Worm (Caenorhabditis elegans) whole organism, dauer: Measurements from ENCODE around the gene cul-3.

Source experiments
- unc-62 ChIP-seq: sonication (generic microtip); optimal IDR thresholded peaks from 2 replicates; lab custom pipeline; 2017; ENCODE audit warnings: missing biosample characterization, missing genetic modification reagents, missing genetic modification characterization

The cul-3 gene

DNA sequence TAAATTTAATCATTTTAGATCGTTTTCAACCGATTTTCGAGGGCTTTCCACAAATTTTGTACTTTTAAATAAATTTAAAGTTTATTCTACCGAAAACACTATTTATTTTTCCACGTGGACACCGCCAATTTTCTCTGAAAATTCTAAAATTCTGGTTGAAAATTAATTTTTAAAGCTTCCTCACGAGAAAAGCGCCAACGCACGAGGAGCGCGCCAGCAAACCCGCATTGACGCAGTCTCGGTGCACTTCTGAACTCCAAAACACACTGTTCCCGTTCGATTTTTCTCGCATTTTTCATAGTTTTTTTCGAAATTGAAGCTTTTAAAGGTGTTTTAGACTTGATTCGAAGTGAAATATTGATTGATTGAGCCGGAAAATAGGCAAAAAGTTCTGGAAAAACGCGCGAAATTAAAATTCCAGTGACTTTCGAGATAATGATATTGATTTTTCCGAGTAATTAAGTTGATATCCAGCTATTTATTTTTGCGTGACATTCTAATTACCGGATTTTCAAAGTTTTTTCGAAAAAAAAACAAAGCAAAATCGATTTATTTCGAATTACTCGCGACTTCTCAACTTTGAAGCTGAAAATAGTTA, at the start of gene cul-3:
TSS of gene cul-3 (plus strand) at position 548 of the 598 bp plus-strand sequence.
- no peak for TF ChIP-seq unc-62 (GFP tag; lab: Kevin White, UChicago)

DNA sequence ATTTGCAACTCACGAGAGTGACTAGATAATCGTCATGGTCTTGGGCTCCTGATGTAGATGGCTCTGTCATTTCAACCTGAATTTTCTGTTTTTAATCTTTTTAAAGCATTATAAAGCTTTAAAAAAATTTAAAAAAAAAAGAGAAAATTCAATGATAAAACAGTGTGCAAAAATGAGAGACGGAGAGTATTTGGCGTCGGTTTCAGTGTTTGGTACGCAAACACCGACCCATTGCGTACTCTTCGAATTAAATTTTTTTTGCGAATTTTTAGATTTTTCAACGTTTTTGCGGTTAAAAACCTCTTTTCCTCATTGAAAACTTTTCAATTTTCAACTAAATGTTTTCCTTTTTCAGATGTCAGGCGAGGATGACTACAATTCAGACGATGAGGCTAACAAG, 49.3 kb upstream of the cul-3 start, which contains the start of the genes W03F9.2 and sftb-2:
TSS of gene W03F9.2 (minus strand) at position 153 of the 400 bp plus-strand sequence.
TSS of gene sftb-2 (plus strand) at position 356 of the 400 bp plus-strand sequence.
- no peak for TF ChIP-seq unc-62 (GFP tag; lab: Kevin White, UChicago)

DNA sequence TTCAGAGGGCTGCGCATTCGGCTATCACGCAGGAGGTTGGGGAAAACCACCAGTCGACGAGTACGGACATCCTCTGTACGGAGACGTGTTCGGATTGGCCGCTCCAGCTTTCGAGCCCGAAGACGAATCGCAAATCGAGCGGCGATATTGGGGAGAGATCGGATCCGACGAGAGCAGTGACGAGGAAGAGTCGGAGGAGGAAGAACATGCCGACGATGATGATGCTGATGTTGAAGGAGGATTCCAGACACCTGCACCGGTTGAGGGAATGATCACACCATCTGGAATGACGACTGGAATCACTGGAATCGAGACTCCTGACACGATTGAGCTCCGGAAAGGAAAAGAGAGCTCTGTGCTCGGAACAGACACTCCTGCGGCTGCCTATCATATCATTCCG, 47.0 kb upstream of the cul-3 start:
- no peak for TF ChIP-seq unc-62 (GFP tag; lab: Kevin White, UChicago)

DNA sequence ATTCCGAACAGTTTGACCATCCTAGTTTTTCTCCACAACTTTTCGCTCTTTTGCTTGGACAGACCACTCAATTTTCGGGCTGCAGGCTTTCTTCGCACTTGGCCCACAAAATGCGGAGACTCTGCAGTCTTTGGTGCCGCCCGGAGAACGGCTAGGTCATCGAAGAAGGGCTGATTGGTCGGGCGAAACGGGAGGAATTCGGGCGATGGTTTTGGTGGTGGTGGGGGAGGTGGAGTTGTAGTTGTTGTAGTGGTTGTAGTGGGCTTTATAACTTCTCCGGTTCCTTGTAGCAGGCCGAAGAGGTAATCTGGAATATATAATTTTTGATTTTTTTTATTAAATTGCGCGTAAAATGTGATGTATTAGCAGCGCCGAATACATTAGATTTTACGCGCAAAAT, 39.5 kb upstream of the cul-3 start:
- no peak for TF ChIP-seq unc-62 (GFP tag; lab: Kevin White, UChicago)

DNA sequence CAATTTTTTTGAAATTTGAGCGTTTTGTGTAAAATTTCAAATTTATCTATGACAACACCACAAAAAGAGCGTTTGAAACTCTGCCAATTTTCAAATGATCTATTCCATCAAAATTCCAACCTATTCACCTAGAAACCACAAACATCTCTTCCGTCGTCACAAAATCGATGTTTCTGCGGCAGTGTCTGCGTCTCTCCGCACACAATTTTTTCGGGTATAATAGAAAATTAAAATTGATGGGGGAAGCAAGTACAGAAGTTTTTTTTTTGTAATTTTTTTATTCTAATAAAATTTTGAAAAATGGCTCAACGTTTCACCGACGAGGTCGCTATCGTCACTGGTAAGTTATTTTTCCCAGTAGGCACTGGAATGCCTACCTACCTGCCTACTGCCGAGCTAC, 38.6 kb upstream of the cul-3 start, which contains the start of gene W03F9.9:
TSS of gene W03F9.9 (plus strand) at position 301 of the 400 bp plus-strand sequence.
- no peak for TF ChIP-seq unc-62 (GFP tag; lab: Kevin White, UChicago)

DNA sequence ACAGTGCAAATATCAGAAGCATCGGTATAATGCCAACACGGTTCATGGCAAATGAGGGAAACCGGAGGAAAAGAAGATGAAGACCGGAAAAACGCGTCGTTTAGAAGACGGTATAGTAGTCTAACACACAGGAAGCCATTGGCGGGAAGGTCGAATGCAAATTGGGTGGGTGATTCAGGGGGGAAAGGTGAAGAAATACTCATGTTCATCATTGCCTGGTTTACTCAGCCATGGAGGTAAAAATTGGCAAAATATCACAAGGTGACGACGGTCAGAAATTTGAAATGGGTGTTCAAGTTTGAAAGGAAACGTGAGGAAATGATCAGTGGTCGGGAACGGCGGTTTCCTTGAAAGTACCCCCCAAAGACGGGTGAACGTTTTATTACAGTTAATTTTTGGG, 36.0 kb upstream of the cul-3 start, which contains the start of gene W03F9.11:
TSS of gene W03F9.11 (minus strand) at position 101 of the 400 bp plus-strand sequence.
- TF ChIP-seq unc-62 (GFP tag; lab: Kevin White, UChicago) = no peak

- no peak for TF ChIP-seq unc-62 (GFP tag; lab: Kevin White, UChicago)
Measured at ce11 chrV:144794-145193, 32.4 kb upstream of the cul-3 start, which contains the start of gene srh-82. srh-82 (plus strand) TSS chrV:145094.

ce11 chrV:145694-146093, 31.5 kb upstream of the cul-3 start:
- no peak for TF ChIP-seq unc-62 (GFP tag; lab: Kevin White, UChicago)

ce11 chrV:150059-150458, 27.2 kb upstream of the cul-3 start:
- no peak for TF ChIP-seq unc-62 (GFP tag; lab: Kevin White, UChicago)

ce11 chrV:151310-151709, 25.9 kb upstream of the cul-3 start, which contains the start of gene W03F9.4:
W03F9.4 (minus strand) TSS chrV:151388.
- TF ChIP-seq unc-62 (GFP tag; lab: Kevin White, UChicago) = no peak

ce11 chrV:152156-152555, 25.1 kb upstream of the cul-3 start:
- no peak for TF ChIP-seq unc-62 (GFP tag; lab: Kevin White, UChicago)

- no peak for TF ChIP-seq unc-62 (GFP tag; lab: Kevin White, UChicago)
Measured at ce11 chrV:153867-154266, 23.4 kb upstream of the cul-3 start.

- TF ChIP-seq unc-62 (GFP tag; lab: Kevin White, UChicago) = no peak
Measured at ce11 chrV:155215-155614, 22.0 kb upstream of the cul-3 start.

ce11 chrV:156044-156869, 21.0 kb upstream of the cul-3 start, which contains the start of gene ttb-1:
ttb-1 (plus strand) TSS chrV:156819.
- no peak for TF ChIP-seq unc-62 (GFP tag; lab: Kevin White, UChicago)

ce11 chrV:166687-167086, 10.5 kb upstream of the cul-3 start, which contains the start of gene Y108G3AL.2:
Y108G3AL.2 (plus strand) TSS chrV:166987.
- no peak for TF ChIP-seq unc-62 (GFP tag; lab: Kevin White, UChicago)

ce11 chrV:172110-172509, 5.1 kb upstream of the cul-3 start, which contains the start of gene cfap-36:
cfap-36 (minus strand) TSS chrV:172210.
- TF ChIP-seq unc-62 (GFP tag; lab: Kevin White, UChicago) = no peak
